Fruit fly (Drosophila melanogaster) whole organism, embryonic: ENCODE measurements around the gene Cpr11B.

Source experiments
- Aef1 ChIP-seq: fragments of 200-800 bp; sonication (Bioruptor generic); IDR thresholded peaks from 3 replicates; pipeline ENCODE4 v1.3.6; 2022; ENCODE audit warnings: missing biosample characterization, missing genetic modification characterization
- Blimp-1 ChIP-seq: fragments of 200-800 bp; sonication (Bioruptor generic); optimal IDR thresholded peaks from 3 replicates; lab custom pipeline; 2018; ENCODE audit warnings: missing biosample characterization, missing genetic modification characterization, mild to moderate bottlenecking, moderate library complexity, missing genetic modification reagents
- BtbVII ChIP-seq: fragments of 200-800 bp; sonication (Bioruptor generic); optimal IDR thresholded peaks from 3 replicates; lab custom pipeline; 2017; ENCODE audit warnings: missing biosample characterization, mild to moderate bottlenecking, missing genetic modification characterization
- C15 ChIP-seq: fragments of 200-800 bp; sonication (Bioruptor generic); IDR thresholded peaks from 3 replicates; pipeline ENCODE4 v1.3.6; 2022; ENCODE audit warnings: missing biosample characterization, missing genetic modification characterization
- CG1024 ChIP-seq: fragments of 200-800 bp; sonication (Bioruptor generic); IDR thresholded peaks from 2 replicates; pipeline ENCODE4 v1.3.6; 2022; ENCODE audit warnings: missing biosample characterization, missing genetic modification characterization
- CG10462 ChIP-seq: fragments of 200-800 bp; sonication (Bioruptor generic); optimal IDR thresholded peaks from 2 replicates; lab custom pipeline; 2016; ENCODE audit warnings: missing biosample characterization, missing genetic modification characterization
- CG11456 ChIP-seq: fragments of 200-800 bp; sonication (Bioruptor generic); IDR thresholded peaks from 3 replicates; pipeline ENCODE4 v1.3.6; 2022; ENCODE audit warnings: missing biosample characterization, missing genetic modification characterization
- CG12104 ChIP-seq: fragments of 200-800 bp; sonication (Bioruptor generic); optimal IDR thresholded peaks from 3 replicates; lab custom pipeline; 2016; ENCODE audit warnings: missing biosample characterization, missing genetic modification characterization
- CG14441 ChIP-seq: fragments of 200-800 bp; sonication (Bioruptor generic); IDR thresholded peaks from 2 replicates; pipeline ENCODE4 v1.3.6; 2022; ENCODE audit warnings: missing biosample characterization, missing genetic modification characterization
- CG18262 ChIP-seq: fragments of 200-800 bp; optimal IDR thresholded peaks from 3 replicates; lab custom pipeline; 2019; ENCODE audit warnings: missing biosample characterization, mild to moderate bottlenecking, missing genetic modification characterization, moderate library complexity
- CG18599 ChIP-seq: fragments of 200-800 bp; sonication (Bioruptor generic); optimal IDR thresholded peaks from 3 replicates; lab custom pipeline; 2017; ENCODE audit warnings: missing biosample characterization, missing genetic modification characterization, mild to moderate bottlenecking, moderate library complexity, missing genetic modification reagents
- CG2199 ChIP-seq: fragments of 200-800 bp; sonication (Bioruptor generic); IDR thresholded peaks from 3 replicates; pipeline ENCODE4 v1.3.6; 2022; ENCODE audit warnings: missing biosample characterization, missing genetic modification characterization
- CG2875 ChIP-seq: fragments of 200-800 bp; sonication (Bioruptor generic); optimal IDR thresholded peaks from 2 replicates; lab custom pipeline; 2017; ENCODE audit warnings: missing biosample characterization, mild to moderate bottlenecking, missing genetic modification characterization, missing genetic modification reagents
- CG3163 ChIP-seq: fragments of 200-800 bp; sonication (Bioruptor generic); optimal IDR thresholded peaks from 3 replicates; lab custom pipeline; 2016; ENCODE audit warnings: missing biosample characterization, missing genetic modification characterization
- CG32767 ChIP-seq: fragments of 200-800 bp; sonication (Bioruptor generic); IDR thresholded peaks from 2 replicates; pipeline ENCODE4 v1.3.6; 2022; ENCODE audit warnings: missing biosample characterization, missing genetic modification characterization
- CG42726 ChIP-seq: fragments of 200-800 bp; sonication (Bioruptor generic); IDR thresholded peaks from 2 replicates; pipeline ENCODE4 v1.3.6; 2022; ENCODE audit warnings: missing biosample characterization, missing genetic modification characterization; ENCODE audit not compliant: partially characterized antibody
- CG4707 ChIP-seq: fragments of 200-800 bp; sonication (Bioruptor generic); optimal IDR thresholded peaks from 2 replicates; lab custom pipeline; 2018; ENCODE audit warnings: missing biosample characterization, mild to moderate bottlenecking, missing genetic modification characterization, moderate library complexity
- CG6689 ChIP-seq: fragments of 200-800 bp; sonication (Bioruptor generic); IDR thresholded peaks from 2 replicates; pipeline ENCODE4 v1.3.6; 2022; ENCODE audit warnings: missing biosample characterization, missing genetic modification characterization
- CG7357 ChIP-seq: fragments of 200-800 bp; sonication (Bioruptor generic); IDR thresholded peaks from 3 replicates; pipeline ENCODE4 v1.3.6; 2022; ENCODE audit warnings: missing biosample characterization, missing genetic modification characterization
- CG7556 ChIP-seq: fragments of 200-800 bp; sonication (Bioruptor generic); optimal IDR thresholded peaks from 2 replicates; lab custom pipeline; 2017; ENCODE audit warnings: missing biosample characterization, mild to moderate bottlenecking, missing genetic modification characterization
- CG7745 ChIP-seq: fragments of 200-800 bp; sonication (Bioruptor generic); optimal IDR thresholded peaks from 2 replicates; lab custom pipeline; 2018; ENCODE audit warnings: missing biosample characterization, mild to moderate bottlenecking, missing genetic modification characterization, moderate library complexity
- CG7786 ChIP-seq: fragments of 200-800 bp; sonication (Bioruptor generic); optimal IDR thresholded peaks from 2 replicates; lab custom pipeline; 2016; ENCODE audit warnings: missing biosample characterization, missing genetic modification characterization
- CG7839 ChIP-seq: fragments of 200-800 bp; sonication (Bioruptor generic); optimal IDR thresholded peaks from 3 replicates; lab custom pipeline; 2018; ENCODE audit warnings: missing biosample characterization, mild to moderate bottlenecking, missing genetic modification characterization, moderate library complexity
- D19B ChIP-seq: fragments of 200-800 bp; sonication (Bioruptor generic); optimal IDR thresholded peaks from 2 replicates; lab custom pipeline; 2017; ENCODE audit warnings: missing biosample characterization, mild to moderate bottlenecking, missing genetic modification characterization
- Dfd ChIP-seq, 2 experiments: fragments of >200 bp; optimal IDR thresholded peaks; 2 replicates each; lab custom pipeline; 2017; ENCODE audit warnings: missing biosample characterization in 2 of 2, missing genetic modification characterization in 2 of 2
- Dll ChIP-seq: fragments of 200-800 bp; sonication (Bioruptor generic); IDR thresholded peaks from 4 replicates; pipeline ENCODE4 v1.3.6; 2022; ENCODE audit warnings: missing biosample characterization, missing genetic modification characterization; ENCODE audit not compliant: partially characterized antibody
- HHEX ChIP-seq: fragments of 200-800 bp; sonication (Bioruptor generic); optimal IDR thresholded peaks from 3 replicates; lab custom pipeline; 2017; ENCODE audit warnings: missing biosample characterization, mild to moderate bottlenecking, missing genetic modification characterization, missing genetic modification reagents
- MESR4 ChIP-seq: fragments of 200-800 bp; sonication (Bioruptor generic); optimal IDR thresholded peaks from 2 replicates; lab custom pipeline; 2018; ENCODE audit warnings: missing biosample characterization, mild to moderate bottlenecking, missing genetic modification characterization, moderate library complexity
- Myb ChIP-seq: fragments of 200-800 bp; sonication (Bioruptor generic); optimal IDR thresholded peaks from 2 replicates; lab custom pipeline; 2016; ENCODE audit warnings: missing biosample characterization, missing genetic modification characterization
- Pdp1 ChIP-seq, 2 experiments: fragments of 200-800 bp; sonication (Bioruptor generic); optimal IDR thresholded peaks; 3 replicates each; lab custom pipeline; 2016; ENCODE audit warnings: missing biosample characterization in 2 of 2, missing genetic modification characterization in 2 of 2, mild to moderate bottlenecking in 1 of 2, moderate library complexity in 1 of 2
- Spps ChIP-seq: fragments of 200-800 bp; sonication (Bioruptor generic); optimal IDR thresholded peaks from 2 replicates; lab custom pipeline; 2018; ENCODE audit warnings: missing biosample characterization, mild to moderate bottlenecking, missing genetic modification characterization
- Trl ChIP-seq, 3 experiments: fragments of >200 bp in 2 of 3; fragments of 200-800 bp in 1 of 3; sonication (Bioruptor generic) in 1 of 3; optimal IDR thresholded peaks; 2 replicates in 1 of 3; 3 replicates in 2 of 3; lab custom pipeline; 2016 to 2017; ENCODE audit warnings: missing biosample characterization in 1 of 3, missing genetic modification characterization in 1 of 3
- cad ChIP-seq: fragments of >200 bp; optimal IDR thresholded peaks from 2 replicates; lab custom pipeline; 2017; ENCODE audit warnings: missing biosample characterization, missing genetic modification characterization
- chm ChIP-seq: fragments of 200-800 bp; sonication (Bioruptor generic); IDR thresholded peaks from 2 replicates; pipeline ENCODE4 v1.3.6; 2022; ENCODE audit warnings: missing biosample characterization, missing genetic modification characterization
- ci ChIP-seq: fragments of 200-800 bp; sonication (Bioruptor generic); IDR thresholded peaks from 3 replicates; pipeline ENCODE4 v1.3.6; 2022; ENCODE audit warnings: missing biosample characterization, missing genetic modification characterization
- crol ChIP-seq: fragments of 200-800 bp; sonication (Bioruptor generic); IDR thresholded peaks from 2 replicates; pipeline ENCODE4 v1.3.6; 2022; ENCODE audit warnings: missing biosample characterization, missing genetic modification characterization
- dimm ChIP-seq: fragments of 200-800 bp; sonication (Bioruptor generic); IDR thresholded peaks from 2 replicates; pipeline ENCODE4 v1.3.6; 2022; ENCODE audit warnings: missing biosample characterization, missing genetic modification characterization
- ftz-f1 ChIP-seq: fragments of 200-800 bp; sonication (Bioruptor generic); optimal IDR thresholded peaks from 2 replicates; lab custom pipeline; 2016; ENCODE audit warnings: missing biosample characterization, missing genetic modification characterization
- gem ChIP-seq: fragments of 200-800 bp; sonication (Bioruptor generic); optimal IDR thresholded peaks from 2 replicates; lab custom pipeline; 2019; ENCODE audit warnings: missing biosample characterization, mild to moderate bottlenecking, missing genetic modification characterization, moderate library complexity
- hbn ChIP-seq: fragments of 200-800 bp; sonication (Bioruptor generic); IDR thresholded peaks from 2 replicates; pipeline ENCODE4 v1.3.6; 2022; ENCODE audit warnings: missing biosample characterization, missing genetic modification characterization; ENCODE audit not compliant: partially characterized antibody
- lbe ChIP-seq: fragments of 200-800 bp; sonication (Bioruptor generic); optimal IDR thresholded peaks from 2 replicates; lab custom pipeline; 2016; ENCODE audit warnings: missing biosample characterization, mild to moderate bottlenecking, missing genetic modification characterization
- mam ChIP-seq: fragments of 200-800 bp; sonication (Bioruptor generic); optimal IDR thresholded peaks from 3 replicates; lab custom pipeline; 2016; ENCODE audit warnings: missing biosample characterization, missing genetic modification characterization
- nom ChIP-seq: fragments of 200-800 bp; sonication (Bioruptor generic); optimal IDR thresholded peaks from 2 replicates; lab custom pipeline; 2017; ENCODE audit warnings: missing biosample characterization, missing genetic modification characterization, mild to moderate bottlenecking, moderate library complexity, missing genetic modification reagents
- pros ChIP-seq: fragments of 200-800 bp; sonication (Bioruptor generic); optimal IDR thresholded peaks from 3 replicates; lab custom pipeline; 2019; ENCODE audit warnings: missing biosample characterization, mild to moderate bottlenecking, missing genetic modification characterization, moderate library complexity
- ro ChIP-seq: fragments of 200-800 bp; sonication (Bioruptor generic); IDR thresholded peaks from 2 replicates; pipeline ENCODE4 v1.3.6; 2022; ENCODE audit warnings: missing biosample characterization, missing genetic modification characterization
- sc ChIP-seq, 3 experiments: fragments of >200 bp in 2 of 3; fragments of 200-800 bp in 1 of 3; sonication (Bioruptor generic) in 1 of 3; optimal IDR thresholded peaks; 2 replicates in 2 of 3; 3 replicates in 1 of 3; lab custom pipeline; 2017; ENCODE audit warnings: mild to moderate bottlenecking in 1 of 3, missing biosample characterization in 1 of 3, missing genetic modification characterization in 1 of 3, missing genetic modification reagents in 1 of 3
- tll ChIP-seq, 2 experiments: fragments of 200-800 bp in 1 of 2; fragments of >200 bp in 1 of 2; sonication (Bioruptor generic) in 1 of 2; optimal IDR thresholded peaks; 2 replicates each; lab custom pipeline; 2017 to 2019; ENCODE audit warnings: missing biosample characterization in 2 of 2, missing genetic modification characterization in 2 of 2, mild to moderate bottlenecking in 1 of 2, moderate library complexity in 1 of 2
- unc-4 ChIP-seq: fragments of 200-800 bp; sonication (Bioruptor generic); IDR thresholded peaks from 2 replicates; pipeline ENCODE4 v1.3.6; 2022; ENCODE audit warnings: missing biosample characterization, missing genetic modification characterization; ENCODE audit not compliant: partially characterized antibody

Gene Cpr11B

dm6 chrX:12574666-12575202, 21.8 kb downstream of the Cpr11B start (continued):
- TF ChIP-seq pros (GFP tag; lab: Kevin White, UChicago), result peak; percentile 98
- 0 out of 4 replicates have a peak, but pooled peaks have one; percentile 24 for TF ChIP-seq Dll (GFP tag; lab: Robert Waterston, UW)
- TF ChIP-seq dimm (GFP tag; lab: Robert Waterston, UW), result no peak
- TF ChIP-seq ci (GFP tag; lab: Robert Waterston, UW), result peak; percentile 56; the same call in 2 of the 3 replicates
- no peak for TF ChIP-seq CG1024
- no peak for TF ChIP-seq CG2875 (GFP tag; lab: Kevin White, UChicago)
- no peak for TF ChIP-seq CG10462 (GFP tag; lab: Kevin White, UChicago)
- no peak for TF ChIP-seq cad (GFP tag; lab: Kevin White, UChicago)
- TF ChIP-seq hbn (GFP tag; lab: Robert Waterston, UW), result no peak
- TF ChIP-seq tll (GFP tag; optimal IDR thresholded peaks at IDR 0.05; lab: Kevin White, UChicago), result no peak
- no peak for TF ChIP-seq ro
- TF ChIP-seq BtbVII, result peak; percentile 41
- no peak for TF ChIP-seq Myb (GFP tag; lab: Kevin White, UChicago)
- TF ChIP-seq unc-4 (GFP tag; lab: Robert Waterston, UW), result no peak
- TF ChIP-seq nom (GFP tag; lab: Kevin White, UChicago), result peak; percentile 99
- TF ChIP-seq CG7745, result no peak
- no peak for TF ChIP-seq HHEX
- TF ChIP-seq crol, result peak; percentile 75; the same call in 1 of the 2 replicates
- TF ChIP-seq D19B (GFP tag; lab: Kevin White, UChicago), result no peak
- TF ChIP-seq CG2199 (GFP tag; lab: Robert Waterston, UW), result no peak
- no peak for TF ChIP-seq ftz-f1
- TF ChIP-seq CG3163 (GFP tag; lab: Kevin White, UChicago), result no peak
- no peak for TF ChIP-seq CG42726 (GFP tag; lab: Robert Waterston, UW)
- no peak for TF ChIP-seq Spps
- peak; percentile 90 for TF ChIP-seq CG4707 (GFP tag; lab: Kevin White, UChicago)
- peak; percentile 42; the same call in 2 of the 3 replicates for TF ChIP-seq Aef1
- TF ChIP-seq CG11456, result no peak
- no peak for TF ChIP-seq CG12104 (GFP tag; lab: Kevin White, UChicago)
- TF ChIP-seq sc (optimal IDR thresholded peaks at IDR 0.05; lab: Kevin White, UChicago), result no peak
- TF ChIP-seq sc (GFP tag; optimal IDR thresholded peaks at IDR 0.05; lab: Kevin White, UChicago), result no peak
- no peak for TF ChIP-seq Dfd (GFP tag; optimal IDR thresholded peaks at IDR 0.05; lab: Kevin White, UChicago)
- peak; percentile 16 for TF ChIP-seq gem
- TF ChIP-seq CG14441, result no peak
- TF ChIP-seq CG6689, result 0 out of 2 replicates have a peak, but pooled peaks have one; percentile 6
- TF ChIP-seq MESR4 (GFP tag; lab: Kevin White, UChicago), result no peak
- TF ChIP-seq CG7839 (tag; lab: Kevin White, UChicago), result peak; percentile 4
- TF ChIP-seq C15 (GFP tag; lab: Robert Waterston, UW), result no peak
- peak; percentile 60 for TF ChIP-seq lbe (GFP tag; lab: Kevin White, UChicago)
- no peak for TF ChIP-seq CG18262 (tag; lab: Kevin White, UChicago)
- TF ChIP-seq CG18599, result peak; percentile 8
- no peak for TF ChIP-seq CG7556 (GFP tag; lab: Kevin White, UChicago)
- no peak for TF ChIP-seq mam (GFP tag; lab: Kevin White, UChicago)
- TF ChIP-seq Blimp-1 (GFP tag; lab: Kevin White, UChicago), result no peak
- TF ChIP-seq chm (GFP tag; lab: Robert Waterston, UW), result no peak
- TF ChIP-seq Trl (optimal IDR thresholded peaks at IDR 0.05; lab: Kevin White, UChicago), result peak; percentile 20 to 43
- no peak for TF ChIP-seq Trl (GFP tag; optimal IDR thresholded peaks at IDR 0.05; lab: Kevin White, UChicago)
- TF ChIP-seq CG32767 (GFP tag; lab: Robert Waterston, UW), result peak; percentile 97
- TF ChIP-seq Pdp1 (GFP tag; optimal IDR thresholded peaks at IDR 0.05; lab: Kevin White, UChicago), result peak in 1 of 2 experiments; percentile 54
- TF ChIP-seq CG7786 (GFP tag; lab: Kevin White, UChicago), result peak; percentile 29
- TF ChIP-seq CG7357 (GFP tag; lab: Robert Waterston, UW), result no peak
